Worm (Caenorhabditis elegans) whole organism, young adult: ENCODE results near the gene ZK673.4.

Experiments
- F22D6.2 ChIP-seq: sonication (generic microtip); optimal IDR thresholded peaks from 2 replicates; lab custom pipeline; 2016; ENCODE audit warnings: mild to moderate bottlenecking, missing genetic modification characterization, missing compliant biosample characterization
- chd-7 ChIP-seq: sonication (generic microtip); optimal IDR thresholded peaks from 2 replicates; lab custom pipeline; 2016; ENCODE audit warnings: mild to moderate bottlenecking, missing genetic modification characterization, moderate library complexity, missing compliant biosample characterization
- dpl-1 ChIP-seq: fragments of 150-350 bp; optimal IDR thresholded peaks from 2 replicates; lab custom pipeline; 2014; ENCODE audit warnings: missing biosample characterization, missing genetic modification reagents, missing genetic modification characterization
- him-1 ChIP-seq: sonication (generic microtip); optimal IDR thresholded peaks from 2 replicates; lab custom pipeline; 2016; ENCODE audit warnings: missing genotype, missing genetic modification reagents, missing genetic modification characterization, missing compliant biosample characterization
- lir-1 ChIP-seq: fragments of 200-800 bp; sonication (Bioruptor generic); conservative IDR thresholded peaks from 2 replicates; pipeline ENCODE4 v1.3.6; 2022; ENCODE audit warnings: missing genetic modification reagents, missing genetic modification characterization, missing compliant biosample characterization
- nfya-1 ChIP-seq: sonication (generic microtip); optimal IDR thresholded peaks from 2 replicates; lab custom pipeline; 2017; ENCODE audit warnings: antibody characterized with exemption, missing compliant biosample characterization, missing genetic modification characterization, borderline replicate concordance; ENCODE audit not compliant: insufficient read depth
- snpc-4 ChIP-seq, 5 experiments: fragments of 150-350 bp in 1 of 5; sonication (generic microtip) in 4 of 5; optimal IDR thresholded peaks; 2 replicates each; lab custom pipeline; 2014 to 2018; ENCODE audit warnings: missing genetic modification characterization in 5 of 5, missing biosample characterization in 3 of 5, antibody characterized with exemption in 2 of 5, mild to moderate bottlenecking in 2 of 5, missing compliant biosample characterization in 2 of 5, missing genotype in 2 of 5, moderate library complexity in 2 of 5, missing genetic modification reagents in 1 of 5
- ztf-18 ChIP-seq: sonication (generic microtip); optimal IDR thresholded peaks from 2 replicates; lab custom pipeline; 2016; ENCODE audit warnings: missing genotype, mild to moderate bottlenecking, missing genetic modification characterization, missing compliant biosample characterization

DNA sequence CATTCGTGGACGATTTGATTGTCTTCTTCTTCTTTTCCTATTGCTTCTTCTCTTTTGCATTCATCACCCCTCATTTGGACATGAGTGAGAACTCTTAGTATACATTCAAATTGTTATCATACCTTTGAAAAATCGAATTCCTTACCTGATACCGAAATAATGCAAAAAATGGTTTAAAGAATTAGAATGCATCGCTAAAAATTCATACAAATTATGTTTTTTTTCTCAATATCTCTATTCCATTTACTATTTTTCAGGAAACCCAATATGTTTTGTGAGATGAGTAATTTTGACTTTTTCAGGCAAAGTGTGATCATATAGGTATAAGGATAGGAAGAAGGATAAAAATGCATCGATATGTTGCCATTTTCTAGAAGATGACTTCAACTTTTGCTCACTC lies 4.3 kb downstream of the ZK673.4 start, which contains the start of gene ZK673.11:
- TF ChIP-seq him-1 (tag; lab: Kevin White, UChicago) (no peak), F22D6.2 (no peak), dpl-1 (no peak), ztf-18 (no peak), nfya-1 (tag; lab: Kevin White, UChicago) (no peak), snpc-4 (GFP tag; optimal IDR thresholded peaks at IDR 0.05; lab: Kevin White, UChicago) (no peak), snpc-4 (tag; optimal IDR thresholded peaks at IDR 0.05; lab: Kevin White, UChicago) (no peak), lir-1 (GFP tag; lab: Robert Waterston, UW) (no peak), chd-7 (tag; lab: Kevin White, UChicago) (no peak)
